Worm (Caenorhabditis elegans) whole organism, L4 larva: ENCODE data around the gene F40D4.12.

Experiments
- F49E8.2 ChIP-seq: sonication (generic microtip); optimal IDR thresholded peaks from 2 replicates; lab custom pipeline; 2016; ENCODE audit warnings: missing compliant biosample characterization, mild to moderate bottlenecking, missing genetic modification characterization, borderline replicate concordance
- aly-2 ChIP-seq: sonication (generic microtip); optimal IDR thresholded peaks from 2 replicates; lab custom pipeline; 2018; ENCODE audit warnings: missing biosample characterization, missing genetic modification characterization
- ceh-82 ChIP-seq: sonication (generic microtip); optimal IDR thresholded peaks from 2 replicates; lab custom pipeline; 2017; ENCODE audit warnings: missing biosample characterization, missing genetic modification characterization
- lim-7 ChIP-seq: fragments of 200-800 bp; sonication (Bioruptor generic); IDR thresholded peaks from 2 replicates; pipeline ENCODE4 v1.3.6; 2022; ENCODE audit warnings: missing genetic modification characterization, missing compliant biosample characterization
- lin-13 ChIP-seq: fragments of 150-350 bp; optimal IDR thresholded peaks from 2 replicates; lab custom pipeline; 2014; ENCODE audit warnings: missing biosample characterization, missing genetic modification reagents, missing genetic modification characterization
- lin-15B ChIP-seq: fragments of 150-350 bp; sonication (generic microtip); optimal IDR thresholded peaks from 3 replicates; lab custom pipeline; 2014; ENCODE audit warnings: missing biosample characterization, missing genetic modification characterization
- lin-38 ChIP-seq: fragments of 200-800 bp; sonication (Bioruptor generic); IDR thresholded peaks from 2 replicates; pipeline ENCODE4 v1.3.6; 2022; ENCODE audit warnings: missing genetic modification reagents, missing genetic modification characterization, missing compliant biosample characterization
- lsy-2 ChIP-seq, 2 experiments: fragments of 150-350 bp in 1 of 2; sonication (generic microtip) in 1 of 2; optimal IDR thresholded peaks; 2 replicates each; lab custom pipeline; 2014 to 2017; ENCODE audit warnings: missing biosample characterization in 2 of 2, missing genetic modification characterization in 2 of 2
- nhr-10 ChIP-seq: fragments of 150-350 bp; optimal IDR thresholded peaks from 2 replicates; lab custom pipeline; 2014; ENCODE audit warnings: missing biosample characterization, missing genetic modification characterization
- nhr-11 ChIP-seq: fragments of 150-350 bp; optimal IDR thresholded peaks from 2 replicates; lab custom pipeline; 2014; ENCODE audit warnings: missing biosample characterization, missing genetic modification characterization
- nhr-237 ChIP-seq: sonication (generic microtip); optimal IDR thresholded peaks from 2 replicates; lab custom pipeline; 2017; ENCODE audit warnings: missing biosample characterization, missing genetic modification characterization

- TF ChIP-seq lin-38: no peak
- TF ChIP-seq nhr-237: no peak
- no peak for TF ChIP-seq aly-2 (tag; lab: Kevin White, UChicago)
- no peak for TF ChIP-seq nhr-10 (tag; lab: Kevin White, UChicago)
- TF ChIP-seq F49E8.2: no peak
- TF ChIP-seq lim-7 (GFP tag; lab: Robert Waterston, UW): no peak
- no peak for TF ChIP-seq nhr-11 (tag; lab: Kevin White, UChicago)
- no peak for TF ChIP-seq lin-13
- no peak for TF ChIP-seq lsy-2 (tag; optimal IDR thresholded peaks at IDR 0.05; lab: Kevin White, UChicago)
- no peak for TF ChIP-seq ceh-82 (tag; lab: Kevin White, UChicago)
- no peak for TF ChIP-seq lin-15B (tag; lab: Kevin White, UChicago)
Observed at ce11 chrV:17208045-17208444, 48.4 kb downstream of the F40D4.12 start, which contains the start of gene Y68A4A.13.
